Worm (Caenorhabditis elegans) whole organism, dauer: ENCODE measurements around the gene rol-6.

Experiments used
- unc-62 ChIP-seq: sonication (generic microtip); optimal IDR thresholded peaks from 2 replicates; lab custom pipeline; 2017; ENCODE audit warnings: missing biosample characterization, missing genetic modification reagents, missing genetic modification characterization

The rol-6 gene

DNA sequence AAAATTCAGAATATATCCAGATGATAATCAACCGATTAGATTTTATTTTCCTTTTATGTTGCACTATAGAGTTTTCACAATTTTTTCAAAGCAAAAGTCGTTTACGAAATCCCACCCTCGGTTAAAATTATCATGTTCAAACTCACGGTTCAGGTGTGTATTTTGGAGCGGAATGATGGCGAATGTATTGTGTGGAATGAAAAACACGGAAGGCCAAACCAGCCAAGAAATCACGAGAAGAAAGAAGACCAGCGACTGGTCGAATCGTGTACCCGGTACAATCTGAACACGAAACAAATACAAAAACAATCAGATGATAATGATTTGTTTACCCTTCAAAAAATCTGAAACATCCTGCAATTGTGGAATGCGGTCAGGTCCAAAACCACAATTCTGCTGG is 30.5 kb downstream of the rol-6 start:
- TF ChIP-seq unc-62 (GFP tag; lab: Kevin White, UChicago) = no peak

DNA sequence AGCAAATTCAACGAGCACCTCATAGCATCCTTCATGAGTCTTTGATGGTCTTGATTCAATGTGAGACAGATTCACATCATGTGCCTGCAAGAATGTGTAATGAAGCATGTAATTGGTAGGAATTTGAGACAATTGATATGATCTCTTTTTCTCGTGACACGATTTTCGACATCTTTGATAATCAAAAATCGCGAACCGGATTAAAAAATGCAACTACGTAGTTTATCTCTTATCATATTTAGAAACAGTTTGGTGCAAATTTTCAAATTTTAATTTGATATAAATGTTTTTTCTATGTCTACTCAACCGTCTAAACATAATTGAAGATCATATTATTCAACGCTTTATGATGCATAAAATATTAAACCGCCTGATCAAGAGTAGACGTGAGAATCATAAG is 31.5 kb downstream of the rol-6 start:
- no peak for TF ChIP-seq unc-62 (GFP tag; lab: Kevin White, UChicago)

DNA sequence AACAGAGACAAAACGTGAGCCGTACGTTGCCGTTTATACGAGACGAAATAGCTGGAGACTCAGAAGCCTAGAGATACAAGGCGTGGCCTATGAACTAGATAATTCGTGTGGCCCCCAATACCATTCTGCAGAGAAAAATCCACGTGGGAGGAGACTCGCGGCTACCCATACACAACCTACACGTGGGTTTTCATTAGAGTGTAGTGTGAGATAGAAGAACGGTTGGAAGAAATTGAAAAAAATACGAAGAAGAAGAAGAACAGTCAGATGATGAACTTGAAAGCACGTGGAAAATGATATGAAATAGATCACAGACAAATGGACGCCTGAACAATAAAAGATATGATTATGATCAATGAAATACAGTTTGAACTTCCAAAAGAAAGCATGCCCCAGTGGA is 32.3 kb downstream of the rol-6 start:
- no peak for TF ChIP-seq unc-62 (GFP tag; lab: Kevin White, UChicago)

DNA sequence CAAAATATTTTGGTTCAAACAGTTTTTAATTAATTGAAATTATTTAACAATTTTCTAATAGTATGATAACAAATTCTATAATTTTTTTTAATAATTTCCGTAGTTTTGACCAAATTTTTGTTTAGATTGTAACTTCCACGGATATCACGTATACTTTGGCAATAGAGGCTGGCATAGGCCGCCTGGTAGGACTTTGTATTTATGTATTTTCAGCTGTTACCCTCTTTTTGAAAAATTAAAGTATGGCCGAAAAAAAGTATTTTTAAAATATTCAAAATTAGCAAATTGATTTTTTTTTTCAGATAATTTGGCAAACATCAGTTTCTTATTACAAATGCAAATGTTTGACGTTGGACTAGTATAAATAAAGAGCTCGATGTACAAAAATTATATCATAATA is 33.6 kb downstream of the rol-6 start, which contains the start of the genes nsph-1.1 and K08F8.15:
Gene nsph-1.1, plus strand, starts transcription at position 301 of the 400 bp plus-strand sequence.
Gene K08F8.15, plus strand, starts transcription at position 335 of the 400 bp plus-strand sequence.
- TF ChIP-seq unc-62 (GFP tag; lab: Kevin White, UChicago) = no peak

DNA sequence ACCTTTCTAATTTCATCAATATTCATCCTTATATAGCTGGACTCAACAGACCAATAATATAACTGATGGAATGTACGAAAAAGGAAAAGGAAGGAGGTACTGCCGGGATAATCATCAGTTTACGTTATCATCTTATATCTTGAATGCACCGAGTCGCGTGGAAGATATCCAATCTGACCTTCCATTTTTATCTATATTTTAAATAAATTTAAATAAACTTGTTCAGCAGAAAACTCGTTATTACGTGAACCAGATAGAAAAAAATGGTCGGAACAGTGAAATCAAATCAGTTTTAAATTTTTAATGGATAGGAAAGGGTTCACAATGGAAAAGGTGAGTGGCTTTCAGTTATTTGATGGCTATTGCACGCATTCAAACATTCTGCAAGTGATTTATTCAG is 34.0 kb downstream of the rol-6 start, which contains the start of gene pah-1:
Gene pah-1, minus strand, starts transcription at position 101 of the 400 bp plus-strand sequence.
- no peak for TF ChIP-seq unc-62 (GFP tag; lab: Kevin White, UChicago)

DNA sequence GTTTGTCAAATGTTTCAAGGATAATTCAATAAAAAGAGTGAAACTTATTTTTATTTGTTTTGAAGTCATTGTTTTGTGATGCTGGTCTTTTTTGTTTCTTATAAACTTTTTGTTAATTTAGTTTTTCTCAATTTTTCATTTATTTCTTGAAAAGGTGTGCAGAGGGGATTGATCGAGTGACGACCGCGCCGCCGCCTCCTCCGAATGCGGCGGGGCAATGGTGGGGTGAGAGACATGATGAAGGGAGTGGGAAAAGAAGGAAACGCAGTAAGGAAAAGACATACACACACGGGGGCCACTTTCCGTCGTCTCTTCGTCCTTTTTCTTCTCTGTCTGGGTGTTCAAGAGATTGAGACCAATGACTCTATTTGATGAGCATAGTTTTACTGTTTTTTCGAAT is 36.5 kb downstream of the rol-6 start:
- TF ChIP-seq unc-62 (GFP tag; lab: Kevin White, UChicago) = no peak

DNA sequence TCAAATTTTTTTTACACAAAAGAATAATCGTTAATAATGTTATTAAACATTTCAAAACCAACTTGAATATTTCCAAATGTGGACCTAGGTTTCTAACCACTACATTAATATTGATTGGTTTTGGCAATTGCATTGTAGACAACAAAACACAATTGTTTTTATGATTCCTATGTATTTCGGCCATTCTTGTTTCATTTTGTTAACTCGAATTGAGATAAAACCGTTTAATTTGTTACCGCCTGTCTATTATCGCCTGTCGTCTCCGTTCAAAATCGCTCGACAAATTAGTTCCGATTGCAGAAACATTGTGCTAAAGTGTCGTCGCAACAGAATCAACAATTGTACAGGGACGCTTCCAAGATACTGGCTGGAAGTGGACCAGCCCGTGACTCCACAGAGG is 37.8 kb downstream of the rol-6 start, which contains the start of gene let-19:
Gene let-19, plus strand, starts transcription at position 301 of the 400 bp plus-strand sequence.
- TF ChIP-seq unc-62 (GFP tag; lab: Kevin White, UChicago) = no peak

DNA sequence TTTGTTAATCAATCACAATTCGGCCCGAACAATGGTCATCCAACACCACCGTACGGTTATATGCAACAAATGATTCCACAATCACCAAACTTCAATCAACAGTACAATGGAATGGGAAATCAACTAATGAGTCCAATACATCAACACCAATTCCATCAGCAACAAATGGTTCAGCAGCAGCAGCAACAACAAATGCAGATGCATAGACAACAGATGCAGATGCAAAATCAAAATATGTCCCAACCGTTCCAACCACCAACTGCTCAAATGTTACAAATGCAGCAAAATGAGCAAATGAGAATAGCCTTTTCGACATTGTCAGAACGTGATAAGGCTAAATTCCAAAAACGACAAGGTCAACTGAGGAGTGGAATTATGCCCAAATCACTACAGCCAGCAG is 43.7 kb downstream of the rol-6 start:
- TF ChIP-seq unc-62 (GFP tag; lab: Kevin White, UChicago) = no peak

DNA sequence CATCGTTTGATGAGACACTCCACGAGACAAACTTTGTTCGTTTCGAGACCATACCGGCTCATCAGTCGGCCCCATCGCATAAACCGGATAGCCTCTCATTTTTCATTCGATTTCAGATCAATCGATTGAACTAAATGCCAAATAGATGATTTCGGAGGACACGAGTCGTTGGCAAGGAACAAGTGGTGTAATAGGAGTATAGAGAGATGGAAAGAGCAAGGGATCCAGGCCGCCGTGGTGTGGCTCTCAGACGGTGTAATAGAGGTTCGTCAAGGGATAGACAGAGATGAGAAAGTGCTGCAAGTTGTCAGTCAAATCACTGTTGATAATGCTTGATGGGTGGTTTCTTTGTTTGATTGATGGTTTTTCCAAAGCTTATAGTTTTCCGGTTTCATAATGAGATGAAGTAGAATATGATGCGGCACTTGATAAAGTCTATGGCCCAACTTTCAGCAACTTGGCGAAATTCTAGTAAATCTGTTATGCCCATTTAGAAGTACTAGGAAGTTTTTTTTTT is 50.7 kb downstream of the rol-6 start, which contains the start of gene sgn-1:
Gene sgn-1, minus strand, starts transcription at position 220 of the 517 bp plus-strand sequence.
- TF ChIP-seq unc-62 (GFP tag; lab: Kevin White, UChicago) = no peak
